Worm (Caenorhabditis elegans): ENCODE results near the gene srh-82.

srh-82 gene

DNA sequence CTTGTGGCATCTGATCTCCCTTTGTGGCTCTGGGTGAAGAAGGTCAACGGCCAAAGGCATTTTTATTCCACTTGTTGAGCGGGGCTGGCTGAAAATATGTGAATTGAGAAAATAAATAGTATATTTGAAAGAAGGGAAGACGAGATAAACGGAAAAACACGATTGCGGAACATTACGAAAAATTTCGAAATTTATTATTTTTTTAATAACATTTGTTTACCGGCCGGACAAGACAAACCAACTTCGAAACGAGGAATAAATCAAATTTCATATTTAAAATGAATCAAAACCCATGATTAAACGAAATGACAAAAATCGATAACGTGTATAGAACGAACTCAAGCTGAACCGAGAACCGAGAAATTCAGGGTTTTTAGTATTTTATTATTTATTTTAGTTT is 40.9 kb upstream of the srh-82 start, which contains the start of gene rps-27:
Gene rps-27, minus strand, starts transcription at position 101 of the 400 bp plus-strand sequence.
- TF ChIP-seq attf-5 (GFP tag; optimal IDR thresholded peaks at IDR 0.05): no peak
- TF ChIP-seq repo-1 (tag; optimal IDR thresholded peaks at IDR 0.05): no peak
- no peak for TF ChIP-seq Y95B8A.8 (GFP tag; IDR thresholded peaks at IDR 0.05)
- TF ChIP-seq rcor-1 (GFP tag; IDR thresholded peaks at IDR 0.05): no peak
- TF ChIP-seq fkh-3 (tag; optimal IDR thresholded peaks at IDR 0.05): no peak
- TF ChIP-seq egl-18 (GFP tag; IDR thresholded peaks at IDR 0.05): no peak
- TF ChIP-seq ceh-27 (GFP tag; optimal IDR thresholded peaks at IDR 0.05): no peak
- no peak for TF ChIP-seq ztf-6 (GFP tag; IDR thresholded peaks at IDR 0.05)
- TF ChIP-seq Y56A3A.18 (GFP tag; IDR thresholded peaks at IDR 0.05): no peak
- no peak for TF ChIP-seq bed-1 (GFP tag; IDR thresholded peaks at IDR 0.05)
- TF ChIP-seq efl-1 (GFP tag; optimal IDR thresholded peaks at IDR 0.05): no peak

DNA sequence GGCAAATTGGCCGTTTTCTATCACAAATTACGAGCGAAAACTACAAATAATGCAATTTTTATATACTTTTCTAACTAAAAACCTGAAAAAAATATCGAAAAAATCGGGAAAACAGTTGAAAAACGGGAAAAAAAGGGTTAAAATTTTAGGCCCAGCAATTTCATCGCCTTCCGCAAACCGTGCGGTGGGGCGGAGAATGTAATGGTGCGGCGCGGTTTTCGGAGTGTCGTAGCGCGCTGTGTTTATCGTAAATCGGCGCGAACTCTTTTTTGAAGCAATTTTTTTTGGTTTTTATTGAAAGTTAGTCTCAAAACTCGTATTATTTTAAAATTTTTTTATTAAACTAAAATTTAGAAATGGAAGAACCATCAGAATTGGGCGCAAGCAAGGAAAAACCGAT is 40.4 kb upstream of the srh-82 start, which contains the start of gene picd-1:
Gene picd-1, plus strand, starts transcription at position 352 of the 400 bp plus-strand sequence.
- TF ChIP-seq madf-6 (GFP tag; IDR thresholded peaks at IDR 0.05) (peak; percentile 22; the same call in 1 of the 2 replicates), F33H1.4 (GFP tag; IDR thresholded peaks at IDR 0.05) (peak; percentile 24; the same call in 1 of the 2 replicates), nfyb-1 (GFP tag; IDR thresholded peaks at IDR 0.05) (0 out of 2 replicates have a peak, but pooled peaks have one; percentile 46), nhr-90 (tag; optimal IDR thresholded peaks at IDR 0.05) (no peak), ceh-27 (GFP tag; optimal IDR thresholded peaks at IDR 0.05) (peak; percentile 24), egl-18 (GFP tag; IDR thresholded peaks at IDR 0.05) (no peak), let-526 (GFP tag; IDR thresholded peaks at IDR 0.05) (no peak), efl-1 (GFP tag; optimal IDR thresholded peaks at IDR 0.05) (peak; percentile 68), ztf-18 (tag; optimal IDR thresholded peaks at IDR 0.05) (no peak), ceh-100 (GFP tag; IDR thresholded peaks at IDR 0.05) (no peak), D2030.7 (GFP tag; IDR thresholded peaks at IDR 0.05) (peak; percentile 69), lin-54 (GFP tag; optimal IDR thresholded peaks at IDR 0.05) (peak; percentile 51), nhr-179 (tag; optimal IDR thresholded peaks at IDR 0.05) (no peak), bed-2 (GFP tag; IDR thresholded peaks at IDR 0.05) (no peak), ekl-4 (GFP tag; IDR thresholded peaks at IDR 0.05) (no peak), F49E8.2 (tag; optimal IDR thresholded peaks at IDR 0.05; ENCODE audit: insufficient read depth) (peak; percentile 9), snpc-1.3 (tag; optimal IDR thresholded peaks at IDR 0.05; ENCODE audit: insufficient read depth) (peak; percentile 63), mcd-1 (GFP tag; IDR thresholded peaks at IDR 0.05) (peak; percentile 65), ztf-6 (GFP tag; IDR thresholded peaks at IDR 0.05) (no peak), hmg-1.2 (GFP tag; IDR thresholded peaks at IDR 0.05) (peak; percentile 21; the same call in 1 of the 2 replicates), K12H6.12 (tag; optimal IDR thresholded peaks at IDR 0.05) (peak; percentile 29), snpc-3.4 (tag; optimal IDR thresholded peaks at IDR 0.05) (peak; percentile 40), lsl-1 (GFP tag; optimal IDR thresholded peaks at IDR 0.05) (peak; percentile 3), F39B2.1 (GFP tag; IDR thresholded peaks at IDR 0.05) (no peak), attf-3 (GFP tag; conservative IDR thresholded peaks at IDR 0.05) (peak; percentile 99), C17E4.6 (GFP tag; IDR thresholded peaks at IDR 0.05) (no peak), snpc-4 (GFP tag; optimal IDR thresholded peaks at IDR 0.05) (no peak), snpc-4 (tag; optimal IDR thresholded peaks at IDR 0.05) (peak in 2 of 4 experiments; percentile 54 to 71), B0019.2 (GFP tag; conservative IDR thresholded peaks at IDR 0.05) (no peak), him-1 (tag; optimal IDR thresholded peaks at IDR 0.05) (no peak), lsy-27 (tag; optimal IDR thresholded peaks at IDR 0.05; ENCODE audit: borderline replicate concordance, insufficient read depth) (no peak), lin-35 (GFP tag; optimal IDR thresholded peaks at IDR 0.05) (peak in 1 of 3 experiments; percentile 36), tbp1 (GFP tag; optimal IDR thresholded peaks at IDR 0.05) (peak; percentile 24), rcor-1 (GFP tag; IDR thresholded peaks at IDR 0.05) (peak; percentile 28; the same call in 1 of the 2 replicates), zfh-2 (GFP tag; conservative IDR thresholded peaks at IDR 0.05) (no peak; the same call in 1 of the 2 replicates), lin-40 (tag; optimal IDR thresholded peaks at IDR 0.05) (no peak), dpl-1 (GFP tag; optimal IDR thresholded peaks at IDR 0.05) (peak; percentile 45), F23B12.7 (tag; optimal IDR thresholded peaks at IDR 0.05; ENCODE audit: insufficient read depth) (peak; percentile 59), attf-5 (GFP tag; optimal IDR thresholded peaks at IDR 0.05) (peak; percentile 65), nhr-80 (tag; optimal IDR thresholded peaks at IDR 0.05) (no peak)

Data from whole organism, young adult.